Fruit fly (Drosophila melanogaster) whole organism, embryonic: Measurements from ENCODE around the gene CG14961.

Source experiments
- Adf1 ChIP-seq: fragments of 200-800 bp; sonication (Bioruptor generic); IDR thresholded peaks from 2 replicates; pipeline ENCODE4 v1.3.6; 2022; ENCODE audit warnings: missing biosample characterization, missing genetic modification characterization
- B-H2 ChIP-seq: fragments of 200-800 bp; sonication (Bioruptor generic); optimal IDR thresholded peaks from 2 replicates; lab custom pipeline; 2018; ENCODE audit warnings: missing biosample characterization, mild to moderate bottlenecking, missing genetic modification characterization
- BtbVII ChIP-seq: fragments of 200-800 bp; sonication (Bioruptor generic); optimal IDR thresholded peaks from 3 replicates; lab custom pipeline; 2017; ENCODE audit warnings: missing biosample characterization, mild to moderate bottlenecking, missing genetic modification characterization
- CG10147 ChIP-seq: fragments of 200-800 bp; sonication (Bioruptor generic); optimal IDR thresholded peaks from 2 replicates; lab custom pipeline; 2019; ENCODE audit warnings: missing biosample characterization, mild to moderate bottlenecking, missing genetic modification characterization, moderate library complexity
- CG10565 ChIP-seq: fragments of 200-800 bp; sonication (Bioruptor generic); optimal IDR thresholded peaks from 3 replicates; lab custom pipeline; 2016; ENCODE audit warnings: missing biosample characterization, mild to moderate bottlenecking, missing genetic modification characterization
- CG13424 ChIP-seq: fragments of 200-800 bp; sonication (Bioruptor generic); optimal IDR thresholded peaks from 2 replicates; lab custom pipeline; 2019; ENCODE audit warnings: missing biosample characterization, mild to moderate bottlenecking, missing genetic modification characterization, moderate library complexity
- CG13894 ChIP-seq: fragments of 200-800 bp; sonication (Bioruptor generic); optimal IDR thresholded peaks from 3 replicates; lab custom pipeline; 2018; ENCODE audit warnings: missing biosample characterization, mild to moderate bottlenecking, missing genetic modification characterization, moderate library complexity
- CG14014 ChIP-seq: fragments of 200-800 bp; sonication (Bioruptor generic); IDR thresholded peaks from 2 replicates; pipeline ENCODE4 v1.3.6; 2022; ENCODE audit warnings: missing biosample characterization, missing genetic modification characterization
- CG1647 ChIP-seq: fragments of 200-800 bp; sonication (Bioruptor generic); optimal IDR thresholded peaks from 3 replicates; lab custom pipeline; 2016; ENCODE audit warnings: missing biosample characterization, missing genetic modification characterization
- CG17186 ChIP-seq: fragments of 200-800 bp; sonication (Bioruptor generic); optimal IDR thresholded peaks from 3 replicates; lab custom pipeline; 2017; ENCODE audit warnings: missing biosample characterization, missing genetic modification reagents, missing genetic modification characterization
- CG17802 ChIP-seq: fragments of 200-800 bp; sonication (Bioruptor generic); optimal IDR thresholded peaks from 2 replicates; lab custom pipeline; 2018; ENCODE audit warnings: missing biosample characterization, mild to moderate bottlenecking, missing genetic modification characterization, moderate library complexity
- CG1832 ChIP-seq: fragments of 200-800 bp; sonication (Bioruptor generic); optimal IDR thresholded peaks from 2 replicates; lab custom pipeline; 2017; ENCODE audit warnings: missing biosample characterization, mild to moderate bottlenecking, missing genetic modification characterization, inconsistent platforms
- CG18764 ChIP-seq: fragments of 200-800 bp; sonication (Bioruptor generic); optimal IDR thresholded peaks from 3 replicates; lab custom pipeline; 2016; ENCODE audit warnings: missing biosample characterization, missing genetic modification characterization
- CG2116 ChIP-seq: fragments of 200-800 bp; sonication (Bioruptor generic); optimal IDR thresholded peaks from 3 replicates; lab custom pipeline; 2018; ENCODE audit warnings: missing biosample characterization, mild to moderate bottlenecking, missing genetic modification characterization
- CG3847 ChIP-seq: fragments of 200-800 bp; sonication (Bioruptor generic); IDR thresholded peaks from 2 replicates; pipeline ENCODE4 v1.3.6; 2022; ENCODE audit warnings: missing biosample characterization, missing genetic modification characterization
- CG42726 ChIP-seq: fragments of 200-800 bp; sonication (Bioruptor generic); IDR thresholded peaks from 2 replicates; pipeline ENCODE4 v1.3.6; 2022; ENCODE audit warnings: missing biosample characterization, missing genetic modification characterization; ENCODE audit not compliant: partially characterized antibody
- CG4617 ChIP-seq: fragments of 200-800 bp; sonication (Bioruptor generic); optimal IDR thresholded peaks from 3 replicates; lab custom pipeline; 2016; ENCODE audit warnings: missing biosample characterization, missing genetic modification characterization, borderline replicate concordance
- CG6791 ChIP-seq: fragments of 200-800 bp; sonication (Bioruptor generic); IDR thresholded peaks from 3 replicates; pipeline ENCODE4 v1.3.6; 2022; ENCODE audit warnings: missing biosample characterization, missing genetic modification characterization; ENCODE audit not compliant: partially characterized antibody
- CG8765 ChIP-seq: fragments of 200-800 bp; sonication (Bioruptor generic); IDR thresholded peaks from 2 replicates; pipeline ENCODE4 v1.3.6; 2022; ENCODE audit warnings: missing biosample characterization, missing genetic modification characterization
- Doc2 ChIP-seq: fragments of 200-800 bp; sonication (Bioruptor generic); IDR thresholded peaks from 2 replicates; pipeline ENCODE4 v1.3.6; 2022; ENCODE audit warnings: missing biosample characterization, missing genetic modification characterization
- Doc3 ChIP-seq: fragments of 200-800 bp; sonication (Bioruptor generic); IDR thresholded peaks from 3 replicates; pipeline ENCODE4 v1.3.6; 2022; ENCODE audit warnings: missing biosample characterization, missing genetic modification characterization; ENCODE audit not compliant: partially characterized antibody
- Drgx ChIP-seq: fragments of 200-800 bp; sonication (Bioruptor generic); IDR thresholded peaks from 2 replicates; pipeline ENCODE4 v1.3.6; 2022; ENCODE audit warnings: missing biosample characterization, missing genetic modification characterization
- ERR ChIP-seq: fragments of 200-800 bp; sonication (Bioruptor generic); optimal IDR thresholded peaks from 2 replicates; lab custom pipeline; 2016; ENCODE audit warnings: missing biosample characterization, missing genetic modification characterization
- Fer1 ChIP-seq: fragments of 200-800 bp; sonication (Bioruptor generic); optimal IDR thresholded peaks from 2 replicates; lab custom pipeline; 2017; ENCODE audit warnings: missing biosample characterization, mild to moderate bottlenecking, missing genetic modification characterization
- Fer3 ChIP-seq: fragments of 200-800 bp; sonication (Bioruptor generic); optimal IDR thresholded peaks from 2 replicates; lab custom pipeline; 2018; ENCODE audit warnings: missing biosample characterization, mild to moderate bottlenecking, missing genetic modification characterization, moderate library complexity
- GATAe ChIP-seq: fragments of 200-800 bp; sonication (Bioruptor generic); conservative IDR thresholded peaks from 2 replicates; pipeline ENCODE4 v1.3.6; 2022; ENCODE audit warnings: missing biosample characterization, missing genetic modification characterization
- HLH54F ChIP-seq: fragments of 200-800 bp; sonication (Bioruptor generic); optimal IDR thresholded peaks from 3 replicates; lab custom pipeline; 2016; ENCODE audit warnings: missing biosample characterization, missing genetic modification characterization
- Hey ChIP-seq: fragments of 200-800 bp; sonication (Bioruptor generic); optimal IDR thresholded peaks from 3 replicates; lab custom pipeline; 2018; ENCODE audit warnings: missing biosample characterization, mild to moderate bottlenecking, missing genetic modification characterization
- HmgZ ChIP-seq: fragments of 200-800 bp; sonication (Bioruptor generic); optimal IDR thresholded peaks from 2 replicates; lab custom pipeline; 2018; ENCODE audit warnings: missing biosample characterization, mild to moderate bottlenecking, missing genetic modification characterization
- MBD-R2 ChIP-seq: fragments of 200-800 bp; sonication (Bioruptor generic); IDR thresholded peaks from 2 replicates; pipeline ENCODE4 v1.3.6; 2022; ENCODE audit warnings: missing biosample characterization, missing genetic modification characterization
- Myb ChIP-seq: fragments of 200-800 bp; sonication (Bioruptor generic); optimal IDR thresholded peaks from 2 replicates; lab custom pipeline; 2016; ENCODE audit warnings: missing biosample characterization, missing genetic modification characterization
- Nf-YB ChIP-seq: fragments of 200-800 bp; sonication (Bioruptor generic); optimal IDR thresholded peaks from 3 replicates; lab custom pipeline; 2019; ENCODE audit warnings: missing biosample characterization, mild to moderate bottlenecking, missing genetic modification characterization, moderate library complexity
- Sox102F ChIP-seq: fragments of 200-800 bp; sonication (Bioruptor generic); optimal IDR thresholded peaks from 2 replicates; lab custom pipeline; 2018; ENCODE audit warnings: missing biosample characterization, mild to moderate bottlenecking, missing genetic modification characterization, moderate library complexity
- aop ChIP-seq: fragments of 200-800 bp; sonication (Bioruptor generic); IDR thresholded peaks from 2 replicates; pipeline ENCODE4 v1.3.6; 2022; ENCODE audit warnings: missing biosample characterization, missing genetic modification characterization
- ato ChIP-seq: fragments of 200-800 bp; sonication (Bioruptor generic); IDR thresholded peaks from 2 replicates; pipeline ENCODE4 v1.3.6; 2022; ENCODE audit warnings: missing biosample characterization, missing genetic modification characterization; ENCODE audit not compliant: partially characterized antibody
- chm ChIP-seq: fragments of 200-800 bp; sonication (Bioruptor generic); IDR thresholded peaks from 2 replicates; pipeline ENCODE4 v1.3.6; 2022; ENCODE audit warnings: missing biosample characterization, missing genetic modification characterization
- dmrt11E ChIP-seq: fragments of 200-800 bp; sonication (Bioruptor generic); optimal IDR thresholded peaks from 3 replicates; lab custom pipeline; 2018; ENCODE audit warnings: missing biosample characterization, mild to moderate bottlenecking, missing genetic modification characterization, moderate library complexity
- dysf ChIP-seq: fragments of 200-800 bp; sonication (Bioruptor generic); IDR thresholded peaks from 3 replicates; pipeline ENCODE4 v1.3.6; 2022; ENCODE audit warnings: missing biosample characterization, missing genetic modification characterization
- hth ChIP-seq: fragments of >200 bp; optimal IDR thresholded peaks from 2 replicates; lab custom pipeline; 2017; ENCODE audit warnings: inconsistent platforms
- kni ChIP-seq: fragments of 200-800 bp; sonication (Bioruptor generic); optimal IDR thresholded peaks from 3 replicates; lab custom pipeline; 2017; ENCODE audit warnings: mild to moderate bottlenecking, missing biosample characterization, missing genetic modification reagents, missing genetic modification characterization
- knrl ChIP-seq: fragments of 200-800 bp; sonication (Bioruptor generic); IDR thresholded peaks from 3 replicates; pipeline ENCODE4 v1.3.6; 2022; ENCODE audit warnings: missing biosample characterization, missing genetic modification characterization; ENCODE audit not compliant: partially characterized antibody
- maf-S ChIP-seq: fragments of 200-800 bp; sonication (Bioruptor generic); optimal IDR thresholded peaks from 2 replicates; lab custom pipeline; 2016; ENCODE audit warnings: missing biosample characterization, missing genetic modification characterization
- p53 ChIP-seq: fragments of 200-800 bp; sonication (Bioruptor generic); optimal IDR thresholded peaks from 2 replicates; lab custom pipeline; 2016; ENCODE audit warnings: missing biosample characterization, missing genetic modification characterization
- ranshi ChIP-seq: fragments of 200-800 bp; sonication (Bioruptor generic); IDR thresholded peaks from 2 replicates; pipeline ENCODE4 v1.3.6; 2022; ENCODE audit warnings: missing biosample characterization, missing genetic modification characterization
- salm ChIP-seq: fragments of 200-800 bp; sonication (Bioruptor generic); optimal IDR thresholded peaks from 2 replicates; lab custom pipeline; 2018; ENCODE audit warnings: missing biosample characterization, mild to moderate bottlenecking, missing genetic modification characterization
- slp2 ChIP-seq: fragments of 200-800 bp; sonication (Bioruptor generic); optimal IDR thresholded peaks from 2 replicates; lab custom pipeline; 2016; ENCODE audit warnings: missing biosample characterization, missing genetic modification characterization
- sna ChIP-seq: fragments of 200-800 bp; sonication (Bioruptor generic); IDR thresholded peaks from 2 replicates; pipeline ENCODE4 v1.3.6; 2022; ENCODE audit warnings: missing biosample characterization, missing genetic modification characterization; ENCODE audit not compliant: partially characterized antibody
- sob ChIP-seq: fragments of 200-800 bp; sonication (Bioruptor generic); IDR thresholded peaks from 2 replicates; pipeline ENCODE4 v1.3.6; 2022; ENCODE audit warnings: missing biosample characterization, missing genetic modification characterization
- stwl ChIP-seq: fragments of 200-800 bp; sonication (Bioruptor generic); optimal IDR thresholded peaks from 3 replicates; lab custom pipeline; 2018; ENCODE audit warnings: missing biosample characterization, mild to moderate bottlenecking, missing genetic modification characterization, moderate library complexity
- tgo ChIP-seq: fragments of 200-800 bp; sonication (Bioruptor generic); IDR thresholded peaks from 3 replicates; pipeline ENCODE4 v1.3.6; 2022; ENCODE audit warnings: missing biosample characterization, missing genetic modification characterization
- trh ChIP-seq: fragments of 200-800 bp; sonication (Bioruptor generic); optimal IDR thresholded peaks from 2 replicates; lab custom pipeline; 2016; ENCODE audit warnings: missing biosample characterization, missing genetic modification characterization

Gene CG14961

dm6 chr3L:3303087-3303526 lies 26.8 kb upstream of the CG14961 start, which contains the start of gene CG14968 (continued):
- TF ChIP-seq HmgZ (tag; lab: Kevin White, UChicago), result peak; percentile 93
- no peak for TF ChIP-seq sna
- TF ChIP-seq B-H2 (GFP tag; lab: Kevin White, UChicago), result peak; percentile 87
- peak; percentile 97 for TF ChIP-seq ranshi (GFP tag; lab: Robert Waterston, UW)
- peak; percentile 62 for TF ChIP-seq Hey (tag; lab: Kevin White, UChicago)
- TF ChIP-seq aop (GFP tag; lab: Robert Waterston, UW), result peak; percentile 82
- TF ChIP-seq stwl, result no peak
- TF ChIP-seq Fer3 (tag; lab: Kevin White, UChicago), result peak; percentile 97
- peak; percentile 97 for TF ChIP-seq dysf (GFP tag; lab: Robert Waterston, UW)
- TF ChIP-seq CG17802 (tag; lab: Kevin White, UChicago), result peak; percentile 74
- TF ChIP-seq Doc2 (GFP tag; lab: Robert Waterston, UW), result peak; percentile 74
- TF ChIP-seq CG4617 (GFP tag; lab: Kevin White, UChicago), result peak; percentile 67
- TF ChIP-seq Nf-YB, result peak; percentile 81
- peak; percentile 86 for TF ChIP-seq trh
- TF ChIP-seq dmrt11E (tag; lab: Kevin White, UChicago), result peak; percentile 78
- TF ChIP-seq slp2 (GFP tag; lab: Kevin White, UChicago), result peak; percentile 70
- no peak for TF ChIP-seq CG1832 (GFP tag; lab: Kevin White, UChicago)
- no peak for TF ChIP-seq CG17186 (GFP tag; lab: Kevin White, UChicago)
- TF ChIP-seq CG18764, result peak; percentile 87
- TF ChIP-seq CG42726 (GFP tag; lab: Robert Waterston, UW), result no peak
- TF ChIP-seq tgo (GFP tag; lab: Robert Waterston, UW), result peak; percentile 96
- peak; percentile 94 for TF ChIP-seq CG13894 (tag; lab: Kevin White, UChicago)
- no peak for TF ChIP-seq CG6791 (GFP tag; lab: Robert Waterston, UW)
- peak; percentile 93 for TF ChIP-seq MBD-R2 (GFP tag; lab: Robert Waterston, UW)
- peak; percentile 95 for TF ChIP-seq Drgx (GFP tag; lab: Robert Waterston, UW)
- no peak for TF ChIP-seq knrl
- peak; percentile 98 for TF ChIP-seq sob (GFP tag; lab: Robert Waterston, UW)
- TF ChIP-seq Adf1 (GFP tag; lab: Robert Waterston, UW), result peak; percentile 84
- TF ChIP-seq salm, result peak; percentile 86
- peak; percentile 97 for TF ChIP-seq CG14014 (GFP tag; lab: Robert Waterston, UW)
- TF ChIP-seq Myb, result no peak
- TF ChIP-seq CG10147 (GFP tag; lab: Kevin White, UChicago), result peak; percentile 96
- TF ChIP-seq ERR, result peak; percentile 73
- TF ChIP-seq Doc3, result no peak
- no peak for TF ChIP-seq CG2116 (GFP tag; lab: Kevin White, UChicago)
- no peak for TF ChIP-seq ato (GFP tag; lab: Robert Waterston, UW)
- TF ChIP-seq Fer1 (GFP tag; lab: Kevin White, UChicago), result peak; percentile 95
- no peak for TF ChIP-seq p53
- TF ChIP-seq BtbVII, result peak; percentile 88
- TF ChIP-seq maf-S (GFP tag; lab: Kevin White, UChicago), result peak; percentile 51
- peak; percentile 95 for TF ChIP-seq chm
- peak; percentile 98 for TF ChIP-seq CG3847
- peak; percentile 96 for TF ChIP-seq CG13424 (tag; lab: Kevin White, UChicago)
- TF ChIP-seq Sox102F, result peak; percentile 97
- peak; percentile 77 for TF ChIP-seq HLH54F
- TF ChIP-seq CG8765, result peak; percentile 88
- peak; percentile 92 for TF ChIP-seq CG1647 (GFP tag; lab: Kevin White, UChicago)
- TF ChIP-seq CG10565 (GFP tag; lab: Kevin White, UChicago), result peak; percentile 62
- TF ChIP-seq GATAe, result peak; percentile 75; the same call in 1 of the 2 replicates
- TF ChIP-seq kni (GFP tag; lab: Kevin White, UChicago), result peak; percentile 30
- TF ChIP-seq hth (lab: Kevin White, UChicago), result no peak
